Fruit fly (Drosophila melanogaster): ENCODE data around the gene CG5653.
A peak's percentile ranks its signal among the peaks of the same experiment; 100 is the strongest.

DNA sequence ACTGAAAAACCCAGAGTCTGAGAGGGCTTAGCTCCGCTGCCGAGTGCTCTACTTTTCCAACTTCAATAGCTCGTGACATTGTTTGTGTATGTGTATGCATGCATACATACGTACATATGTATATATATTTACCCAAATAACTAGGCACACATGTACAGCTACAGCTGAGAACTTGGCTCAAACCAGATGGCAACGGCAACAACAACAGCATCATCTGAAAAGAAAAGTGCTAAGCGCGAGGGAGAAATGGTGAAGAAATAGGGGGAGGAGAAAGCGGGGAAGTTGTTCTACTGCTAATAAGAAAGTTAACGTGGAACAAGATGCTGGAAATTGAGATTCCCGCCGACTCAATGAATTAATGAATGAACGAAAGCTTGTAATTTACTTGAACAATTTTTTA is 41.2 kb downstream of the CG5653 start:
- TF ChIP-seq CG14655 (GFP tag; optimal IDR thresholded peaks at IDR 0.05) (no peak), CG8159 (tag; optimal IDR thresholded peaks at IDR 0.05) (no peak), CG13204 (GFP tag; optimal IDR thresholded peaks at IDR 0.05) (no peak), D1 (tag; optimal IDR thresholded peaks at IDR 0.05) (no peak), CG12605 (GFP tag; IDR thresholded peaks at IDR 0.05) (no peak), CG4496 (GFP tag; IDR thresholded peaks at IDR 0.05) (0 out of 3 replicates have a peak, but pooled peaks have one; percentile 18), EcR (GFP tag; optimal IDR thresholded peaks at IDR 0.05) (no peak), CG34367 (tag; optimal IDR thresholded peaks at IDR 0.05) (no peak), CG17806 (tag; optimal IDR thresholded peaks at IDR 0.05) (no peak), CG10348 (GFP tag; IDR thresholded peaks at IDR 0.05) (no peak), CG15710 (tag; optimal IDR thresholded peaks at IDR 0.05) (no peak), Ets98B (GFP tag; IDR thresholded peaks at IDR 0.05) (no peak), rn (GFP tag; IDR thresholded peaks at IDR 0.05) (no peak), CG32121 (GFP tag; IDR thresholded peaks at IDR 0.05) (no peak)
